Worm (Caenorhabditis elegans) whole organism, late embryonic: ENCODE measurements around the gene R07E5.7.

Source experiments
- C08G9.2 ChIP-seq: sonication (generic microtip); optimal IDR thresholded peaks from 2 replicates; lab custom pipeline; 2016; ENCODE audit warnings: mild to moderate bottlenecking, missing genetic modification characterization, moderate library complexity, missing compliant biosample characterization
- C38D4.7 ChIP-seq: fragments of 200-800 bp; sonication (Bioruptor generic); optimal IDR thresholded peaks from 2 replicates; lab custom pipeline; 2018; ENCODE audit warnings: mild to moderate bottlenecking, missing genetic modification characterization, moderate library complexity, missing compliant biosample characterization
- K02D7.2 ChIP-seq: sonication (generic microtip); optimal IDR thresholded peaks from 2 replicates; lab custom pipeline; 2017; ENCODE audit warnings: mild to moderate bottlenecking, missing genetic modification characterization, missing compliant biosample characterization
- Y22D7AL.16 ChIP-seq: sonication (generic microtip); optimal IDR thresholded peaks from 2 replicates; lab custom pipeline; 2016; ENCODE audit warnings: missing genetic modification characterization, missing compliant biosample characterization
- ahr-1 ChIP-seq: sonication (generic microtip); optimal IDR thresholded peaks from 2 replicates; lab custom pipeline; 2016; ENCODE audit warnings: missing genetic modification characterization, missing compliant biosample characterization
- ceh-14 ChIP-seq: sonication (generic microtip); optimal IDR thresholded peaks from 2 replicates; lab custom pipeline; 2016; ENCODE audit warnings: missing genotype, missing genetic modification characterization, missing compliant biosample characterization
- ceh-18 ChIP-seq: sonication (generic microtip); optimal IDR thresholded peaks from 2 replicates; lab custom pipeline; 2016; ENCODE audit warnings: missing genetic modification characterization, missing compliant biosample characterization
- ceh-34 ChIP-seq: sonication (generic microtip); optimal IDR thresholded peaks from 2 replicates; lab custom pipeline; 2016; ENCODE audit warnings: mild to moderate bottlenecking, missing genetic modification characterization, missing compliant biosample characterization
- ceh-45 ChIP-seq: fragments of 200-800 bp; sonication (Bioruptor generic); IDR thresholded peaks from 2 replicates; pipeline ENCODE4 v1.3.6; 2022; ENCODE audit warnings: missing genetic modification reagents, missing genetic modification characterization, missing compliant biosample characterization
- ceh-48 ChIP-seq: sonication (generic microtip); optimal IDR thresholded peaks from 2 replicates; lab custom pipeline; 2016; ENCODE audit warnings: missing genetic modification characterization, inconsistent platforms, missing compliant biosample characterization
- ceh-6 ChIP-seq: fragments of 200-800 bp; sonication (Bioruptor generic); optimal IDR thresholded peaks from 2 replicates; lab custom pipeline; 2018; ENCODE audit warnings: mild to moderate bottlenecking, missing genetic modification characterization, missing compliant biosample characterization
- ceh-9 ChIP-seq: sonication (generic microtip); optimal IDR thresholded peaks from 2 replicates; lab custom pipeline; 2016; ENCODE audit warnings: mild to moderate bottlenecking, missing genetic modification characterization, inconsistent platforms, missing compliant biosample characterization
- che-1 ChIP-seq: sonication (generic microtip); optimal IDR thresholded peaks from 2 replicates; lab custom pipeline; 2016; ENCODE audit warnings: mild to moderate bottlenecking, missing genetic modification characterization, missing compliant biosample characterization
- dmd-4 ChIP-seq: sonication (generic microtip); optimal IDR thresholded peaks from 2 replicates; lab custom pipeline; 2016; ENCODE audit warnings: borderline replicate concordance, missing genetic modification characterization, missing compliant biosample characterization
- elt-2 ChIP-seq: sonication (generic microtip); optimal IDR thresholded peaks from 2 replicates; lab custom pipeline; 2016; ENCODE audit warnings: missing genetic modification reagents, missing genetic modification characterization, missing compliant biosample characterization
- fax-1 ChIP-seq: sonication (generic microtip); optimal IDR thresholded peaks from 2 replicates; lab custom pipeline; 2016; ENCODE audit warnings: missing genotype, missing genetic modification characterization, missing compliant biosample characterization
- hlh-30 ChIP-seq: sonication (generic microtip); optimal IDR thresholded peaks from 2 replicates; lab custom pipeline; 2017; ENCODE audit warnings: antibody characterized with exemption, missing genetic modification characterization, missing compliant biosample characterization; ENCODE audit not compliant: insufficient read depth
- hlh-8 ChIP-seq: sonication (generic microtip); optimal IDR thresholded peaks from 2 replicates; lab custom pipeline; 2016; ENCODE audit warnings: missing genotype, missing genetic modification characterization, missing compliant biosample characterization
- lim-6 ChIP-seq: sonication (generic microtip); optimal IDR thresholded peaks from 2 replicates; lab custom pipeline; 2016; ENCODE audit warnings: missing genetic modification characterization, missing compliant biosample characterization
- lin-11 ChIP-seq: fragments of 200-800 bp; sonication (Bioruptor generic); optimal IDR thresholded peaks from 2 replicates; lab custom pipeline; 2018; ENCODE audit warnings: mild to moderate bottlenecking, missing genetic modification characterization, missing compliant biosample characterization
- mec-3 ChIP-seq: sonication (generic microtip); optimal IDR thresholded peaks from 2 replicates; lab custom pipeline; 2016; ENCODE audit warnings: borderline replicate concordance, missing genetic modification characterization, missing compliant biosample characterization
- nfya-1 ChIP-seq: sonication (generic microtip); optimal IDR thresholded peaks from 2 replicates; lab custom pipeline; 2017; ENCODE audit warnings: missing genetic modification characterization, mild to moderate bottlenecking, missing compliant biosample characterization, antibody characterized with exemption, moderate library complexity
- nhr-11 ChIP-seq: fragments of 150-350 bp; optimal IDR thresholded peaks from 2 replicates; lab custom pipeline; 2014; ENCODE audit warnings: missing biosample characterization, missing genetic modification characterization
- pag-3 ChIP-seq: sonication (generic microtip); optimal IDR thresholded peaks from 2 replicates; lab custom pipeline; 2016; ENCODE audit warnings: missing compliant biosample characterization, missing genetic modification characterization, borderline replicate concordance
- pat-9 ChIP-seq: fragments of 200-800 bp; sonication (Bioruptor generic); optimal IDR thresholded peaks from 2 replicates; lab custom pipeline; 2018; ENCODE audit warnings: mild to moderate bottlenecking, missing genetic modification characterization, moderate library complexity, missing compliant biosample characterization
- pax-1 ChIP-seq: fragments of 150-350 bp; optimal IDR thresholded peaks from 2 replicates; lab custom pipeline; 2014; ENCODE audit warnings: missing biosample characterization, missing genetic modification characterization
- pha-2 ChIP-seq: sonication (generic microtip); optimal IDR thresholded peaks from 2 replicates; lab custom pipeline; 2017; ENCODE audit warnings: mild to moderate bottlenecking, missing genetic modification characterization, missing compliant biosample characterization
- pha-4 ChIP-seq: fragments of 150-350 bp; optimal IDR thresholded peaks from 2 replicates; lab custom pipeline; 2018; ENCODE audit warnings: missing biosample characterization, missing genetic modification reagents, missing genetic modification characterization
- pros-1 ChIP-seq: fragments of 150-350 bp; optimal IDR thresholded peaks from 2 replicates; lab custom pipeline; 2014; ENCODE audit warnings: missing biosample characterization, missing genetic modification reagents, missing genetic modification characterization
- ref-2 ChIP-seq: sonication (generic microtip); optimal IDR thresholded peaks from 2 replicates; lab custom pipeline; 2016; ENCODE audit warnings: missing genetic modification characterization, missing compliant biosample characterization
- sdc-2 ChIP-seq: sonication (generic microtip); optimal IDR thresholded peaks from 2 replicates; lab custom pipeline; 2016; ENCODE audit warnings: missing genotype, missing genetic modification characterization, missing compliant biosample characterization
- sox-4 ChIP-seq: sonication (generic microtip); optimal IDR thresholded peaks from 2 replicates; lab custom pipeline; 2017; ENCODE audit warnings: mild to moderate bottlenecking, missing genetic modification characterization, inconsistent platforms, missing compliant biosample characterization
- tbx-7 ChIP-seq: sonication (generic microtip); optimal IDR thresholded peaks from 2 replicates; lab custom pipeline; 2016; ENCODE audit warnings: missing genotype, missing genetic modification characterization, missing compliant biosample characterization
- ttx-3 ChIP-seq: sonication (generic microtip); optimal IDR thresholded peaks from 2 replicates; lab custom pipeline; 2016; ENCODE audit warnings: missing genetic modification reagents, missing genetic modification characterization, missing compliant biosample characterization
- unc-42 ChIP-seq: sonication (generic microtip); optimal IDR thresholded peaks from 2 replicates; lab custom pipeline; 2016; ENCODE audit warnings: missing genotype, missing genetic modification characterization, missing compliant biosample characterization
- unc-86 ChIP-seq: sonication (generic microtip); optimal IDR thresholded peaks from 2 replicates; lab custom pipeline; 2016; ENCODE audit warnings: missing genetic modification characterization, missing compliant biosample characterization
- ztf-16 ChIP-seq: sonication (generic microtip); optimal IDR thresholded peaks from 2 replicates; lab custom pipeline; 2017; ENCODE audit warnings: missing genetic modification characterization, missing compliant biosample characterization

The R07E5.7 gene

DNA sequence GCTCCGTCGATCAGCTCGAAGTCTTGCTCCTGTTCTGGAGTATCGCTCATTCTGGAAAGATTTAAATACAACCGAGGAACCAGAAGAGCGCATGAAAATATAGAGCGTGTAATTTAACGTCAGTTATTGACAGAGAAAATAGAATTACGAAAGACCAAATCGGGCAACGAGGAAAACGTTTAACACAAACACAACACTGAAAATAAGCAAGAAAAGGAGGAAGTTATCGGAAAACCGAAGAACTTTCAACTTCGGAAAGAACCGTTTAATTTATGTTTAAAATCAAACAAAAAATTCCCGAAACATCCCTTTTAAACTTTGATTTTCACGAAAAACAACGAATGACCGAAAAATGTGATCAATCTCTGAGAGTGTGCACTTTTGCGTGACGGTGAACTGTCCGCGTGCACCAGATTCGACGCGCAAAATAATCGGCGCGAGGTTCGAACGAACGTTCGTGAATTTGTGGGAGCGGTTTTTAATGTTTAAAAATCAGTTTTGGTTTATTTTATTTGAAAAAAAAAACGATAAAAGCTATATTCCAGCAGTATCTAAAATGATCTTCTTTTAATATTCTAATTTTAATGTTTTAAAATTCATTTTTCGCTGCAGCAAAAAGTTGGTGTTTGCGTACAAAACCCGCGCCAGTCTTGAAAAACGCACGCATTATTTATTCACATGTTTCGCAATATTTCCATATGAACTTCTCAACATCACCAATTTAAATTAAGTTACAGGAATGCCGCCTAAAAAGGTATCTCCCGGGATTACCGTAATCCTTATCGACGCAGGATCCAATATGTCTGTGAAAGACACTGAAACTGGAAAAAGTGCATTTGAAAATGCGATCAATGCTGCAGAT, at the start of gene R07E5.7, which contains the start of gene cku-80:
R07E5.7 (minus strand) TSS at position 51 of the 862 bp plus-strand sequence.
cku-80 (plus strand) TSS at position 732 of the 862 bp plus-strand sequence.
- TF ChIP-seq hlh-30 (tag; lab: Kevin White, UChicago): peak; percentile 64
- TF ChIP-seq C08G9.2 (tag; lab: Kevin White, UChicago): no peak
- peak; percentile 17 for TF ChIP-seq unc-42 (tag; lab: Kevin White, UChicago)
- peak; percentile 20 for TF ChIP-seq ceh-34 (tag; lab: Kevin White, UChicago)
- TF ChIP-seq tbx-7 (tag; lab: Kevin White, UChicago): no peak
- peak; percentile 39 for TF ChIP-seq elt-2
- TF ChIP-seq nhr-11 (tag; lab: Kevin White, UChicago): no peak
- TF ChIP-seq pat-9 (tag; lab: Kevin White, UChicago): peak; percentile 12
- TF ChIP-seq nfya-1 (tag; lab: Kevin White, UChicago): peak; percentile 53
- TF ChIP-seq, all 69 proteins: peak for 6

DNA sequence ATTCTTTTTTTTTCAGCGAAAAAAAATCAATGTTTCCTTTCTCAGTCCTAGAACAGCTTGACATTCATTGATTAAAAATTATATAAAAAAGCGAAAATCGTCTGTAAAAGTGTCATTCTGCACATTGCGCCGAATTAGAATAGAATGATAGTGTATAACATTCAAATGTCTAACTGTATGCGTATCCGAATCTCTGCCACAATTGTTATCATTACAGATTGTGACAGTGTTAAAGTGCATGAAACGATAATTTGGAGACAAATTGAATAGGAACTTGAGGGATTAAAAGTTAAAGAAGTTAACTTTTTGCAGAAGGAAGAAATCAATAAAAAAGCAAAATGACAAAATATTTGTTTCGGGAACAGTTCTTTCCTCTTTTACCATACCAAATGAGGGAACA, 49.4 kb upstream of the R07E5.7 start:
- TF ChIP-seq ceh-14 (tag; lab: Kevin White, UChicago) (no peak), lin-11 (tag; lab: Kevin White, UChicago) (no peak), pros-1 (tag; lab: Kevin White, UChicago) (no peak), elt-2 (peak; percentile 52)
- TF ChIP-seq, all 69 proteins: peak for 1

- TF ChIP-seq ahr-1: no peak
- TF ChIP-seq hlh-30 (tag; lab: Kevin White, UChicago): no peak
- TF ChIP-seq sdc-2 (tag; lab: Kevin White, UChicago): no peak
- TF ChIP-seq Y22D7AL.16: no peak
Observed at ce11 chrIII:4467277-4467676, 48.3 kb upstream of the R07E5.7 start, which contains the start of gene ndg-4. Gene ndg-4, minus strand, starts transcription at chrIII:4467377.

DNA sequence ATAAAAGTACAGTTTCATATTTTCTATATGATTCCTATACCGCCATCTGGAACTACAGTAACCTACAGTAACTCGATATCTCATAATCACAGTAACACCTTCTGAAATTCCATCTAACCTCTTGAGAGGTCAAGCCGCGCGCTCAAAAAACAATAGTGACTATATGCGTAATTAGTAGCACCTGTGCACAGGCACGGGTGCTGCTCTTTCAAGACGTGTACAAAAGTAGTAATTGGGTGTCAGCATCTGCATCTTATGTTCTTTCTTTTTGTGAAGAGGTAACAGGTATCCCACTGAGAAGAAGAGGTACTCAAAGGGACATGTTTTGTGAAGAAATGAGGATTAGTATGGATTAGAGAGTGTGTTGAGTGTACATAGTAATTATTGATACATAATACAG, 42.4 kb upstream of the R07E5.7 start:
- TF ChIP-seq ceh-48 (tag; lab: Kevin White, UChicago) (no peak), lim-6 (tag; lab: Kevin White, UChicago) (no peak), ceh-9 (tag; lab: Kevin White, UChicago) (no peak), ref-2 (tag; lab: Kevin White, UChicago) (peak; percentile 73), sox-4 (tag; lab: Kevin White, UChicago) (no peak), ztf-16 (tag; lab: Kevin White, UChicago) (no peak), ceh-14 (tag; lab: Kevin White, UChicago) (no peak), pag-3 (no peak), pha-2 (tag; lab: Kevin White, UChicago) (no peak)

DNA sequence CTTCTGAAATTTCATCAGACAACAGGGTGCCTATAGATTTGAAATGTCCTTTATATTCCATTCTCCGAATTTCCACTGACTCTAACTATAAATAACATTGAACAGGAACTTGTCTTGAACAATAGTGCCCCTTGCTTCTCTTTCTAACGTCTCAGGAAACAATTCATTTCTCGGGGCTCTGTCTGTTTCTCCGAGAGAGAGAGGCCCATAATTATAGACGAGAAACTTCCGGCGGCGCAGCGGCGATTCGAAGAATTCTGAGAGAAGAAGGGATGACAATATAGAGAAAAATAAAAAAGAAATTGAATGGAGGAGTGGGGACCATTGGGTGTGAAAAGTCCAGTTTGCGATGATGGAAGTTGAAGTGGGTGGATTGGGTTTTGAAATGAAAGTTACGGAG, 41.3 kb upstream of the R07E5.7 start:
- TF ChIP-seq ahr-1 (no peak), fax-1 (tag; lab: Kevin White, UChicago) (no peak), ceh-45 (no peak), che-1 (tag; lab: Kevin White, UChicago) (no peak), C38D4.7 (no peak), ceh-18 (tag; lab: Kevin White, UChicago) (no peak), dmd-4 (tag; lab: Kevin White, UChicago) (no peak), pag-3 (no peak), unc-86 (no peak), ztf-16 (tag; lab: Kevin White, UChicago) (no peak), pha-4 (tag; lab: Kevin White, UChicago) (no peak), ceh-6 (GFP tag; lab: Kevin White, UChicago) (no peak), hlh-8 (tag; lab: Kevin White, UChicago) (no peak), pax-1 (no peak), mec-3 (tag; lab: Kevin White, UChicago) (no peak), K02D7.2 (tag; lab: Kevin White, UChicago) (no peak), ttx-3 (tag; lab: Kevin White, UChicago) (no peak)
